Fruit fly (Drosophila melanogaster): ENCODE measurements around the gene bigmax.

The bigmax gene

DNA sequence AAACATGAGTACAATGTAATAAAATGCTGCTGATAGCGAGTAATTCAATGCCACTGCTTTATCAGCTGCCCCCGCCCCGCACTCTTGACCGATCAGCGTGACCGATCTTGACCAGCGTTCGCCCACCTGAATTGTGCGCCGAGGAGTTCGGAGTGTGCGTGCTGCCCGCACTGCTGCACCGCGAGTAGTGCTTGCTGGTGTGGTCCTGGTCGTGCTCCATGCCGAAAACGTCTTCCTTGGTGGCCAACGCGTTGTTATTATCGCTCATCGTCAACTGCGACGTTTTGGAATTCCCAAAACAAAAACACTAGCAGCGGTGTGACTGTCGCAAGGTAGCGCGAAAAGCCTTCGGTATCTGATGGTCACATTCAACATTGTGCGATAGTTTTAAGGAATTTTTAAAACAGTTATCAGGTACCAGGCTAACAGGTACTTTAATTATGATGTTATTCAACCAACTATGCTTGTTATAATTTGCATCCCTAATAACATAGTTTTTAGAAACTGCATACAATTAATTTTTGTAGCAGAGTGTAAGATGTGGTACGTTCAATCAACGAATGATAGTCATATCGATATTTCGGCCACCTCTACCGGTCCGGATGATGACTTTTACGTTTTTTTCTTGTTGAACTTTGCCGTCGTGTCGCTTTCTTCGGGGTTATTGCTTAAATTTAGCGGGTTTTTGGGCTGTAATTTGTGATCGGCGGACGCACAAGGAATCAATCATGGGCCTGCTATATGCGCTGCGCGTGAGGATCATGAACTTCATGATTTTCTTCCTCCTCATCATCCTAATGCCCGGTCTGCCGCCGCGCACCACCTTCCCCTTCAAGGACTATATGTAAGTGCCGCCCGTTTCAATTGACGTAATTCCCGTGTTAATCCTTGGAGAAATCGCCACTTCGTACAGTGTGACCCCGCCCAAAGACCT lies at the start of gene bigmax, which contains the start of gene Hmu (continued):
- TF ChIP-seq Elba2 (GFP tag; optimal IDR thresholded peaks at IDR 0.05) (no peak), sens-2 (GFP tag; IDR thresholded peaks at IDR 0.05) (0 out of 2 replicates have a peak, but pooled peaks have one; percentile 21), B-H1 (GFP tag; IDR thresholded peaks at IDR 0.05) (peak; percentile 74), CG17568 (GFP tag; optimal IDR thresholded peaks at IDR 0.05) (no peak), pzg (GFP tag; optimal IDR thresholded peaks at IDR 0.05) (peak; percentile 96), gce (GFP tag; IDR thresholded peaks at IDR 0.05) (peak; percentile 59; the same call in 1 of the 3 replicates), CG17802 (tag; optimal IDR thresholded peaks at IDR 0.05) (peak; percentile 49), CG1603 (tag; optimal IDR thresholded peaks at IDR 0.05) (peak; percentile 91), Awh (GFP tag; IDR thresholded peaks at IDR 0.05) (peak; percentile 48; the same call in 1 of the 2 replicates), Antp (GFP tag; optimal IDR thresholded peaks at IDR 0.05) (peak; percentile 91), CG3163 (GFP tag; optimal IDR thresholded peaks at IDR 0.05) (peak; percentile 76), CG10147 (GFP tag; optimal IDR thresholded peaks at IDR 0.05) (peak; percentile 69), pan (optimal IDR thresholded peaks at IDR 0.05) (no peak), pan (GFP tag; optimal IDR thresholded peaks at IDR 0.05 in 1 of 2, IDR thresholded peaks at IDR 0.05 in 1 of 2) (peak in 1 of 2 experiments; percentile 90), Six4 (GFP tag; optimal IDR thresholded peaks at IDR 0.05) (peak; percentile 61), CG12236 (GFP tag; optimal IDR thresholded peaks at IDR 0.05) (peak; percentile 64), ttk (GFP tag; IDR thresholded peaks at IDR 0.05) (peak; percentile 86), caup (GFP tag; optimal IDR thresholded peaks at IDR 0.05; ENCODE audit: severe bottlenecking) (peak; percentile 81), CG7786 (GFP tag; optimal IDR thresholded peaks at IDR 0.05) (peak; percentile 88), CG31441 (GFP tag; IDR thresholded peaks at IDR 0.05) (peak; percentile 67), repo (GFP tag; optimal IDR thresholded peaks at IDR 0.05) (peak; percentile 81), CG9727 (GFP tag; optimal IDR thresholded peaks at IDR 0.05) (peak; percentile 82), klu (GFP tag; IDR thresholded peaks at IDR 0.05) (peak; percentile 79), Ssrp (tag; optimal IDR thresholded peaks at IDR 0.05) (peak; percentile 70), Hr39 (optimal IDR thresholded peaks at IDR 0.05) (no peak), CG12155 (GFP tag; optimal IDR thresholded peaks at IDR 0.05) (peak; percentile 86), Dip2 (GFP tag; IDR thresholded peaks at IDR 0.05) (no peak), pum (GFP tag; optimal IDR thresholded peaks at IDR 0.05) (peak; percentile 85), Sox102F (GFP tag; optimal IDR thresholded peaks at IDR 0.05) (peak; percentile 83), h (optimal IDR thresholded peaks at IDR 0.05) (no peak), CG11504 (tag; optimal IDR thresholded peaks at IDR 0.05) (peak; percentile 80), CG2129 (GFP tag; IDR thresholded peaks at IDR 0.05; ENCODE audit: partially characterized antibody) (peak; percentile 87), Aef1 (GFP tag; IDR thresholded peaks at IDR 0.05) (peak; percentile 80), gcm2 (GFP tag; optimal IDR thresholded peaks at IDR 0.05) (peak; percentile 50), Atf-2 (GFP tag; optimal IDR thresholded peaks at IDR 0.05) (peak; percentile 85), yki (optimal IDR thresholded peaks at IDR 0.05) (no peak), CG30431 (GFP tag; optimal IDR thresholded peaks at IDR 0.05) (peak; percentile 65), CG14050 (GFP tag; IDR thresholded peaks at IDR 0.05) (peak; percentile 76), CG16815 (GFP tag; optimal IDR thresholded peaks at IDR 0.05) (peak; percentile 47), CG14441 (GFP tag; IDR thresholded peaks at IDR 0.05) (peak; percentile 91), Tbp (GFP tag; optimal IDR thresholded peaks at IDR 0.05) (no peak), CG18599 (GFP tag; optimal IDR thresholded peaks at IDR 0.05) (peak; percentile 85), CG13123 (GFP tag; optimal IDR thresholded peaks at IDR 0.05) (peak; percentile 82), dmrt99B (tag; optimal IDR thresholded peaks at IDR 0.05) (peak; percentile 66), Ptx1 (GFP tag; IDR thresholded peaks at IDR 0.05) (peak; percentile 88), CG10979 (tag; optimal IDR thresholded peaks at IDR 0.05) (peak; percentile 69), Kr (GFP tag; optimal IDR thresholded peaks at IDR 0.05) (no peak), btn (GFP tag; optimal IDR thresholded peaks at IDR 0.05) (no peak), ranshi (GFP tag; IDR thresholded peaks at IDR 0.05) (peak; percentile 90), Lim3 (GFP tag; IDR thresholded peaks at IDR 0.05) (peak; percentile 21; the same call in 1 of the 2 replicates)

Measured in whole organism, embryonic.